Worm (Caenorhabditis elegans) whole organism, L2 larva: ENCODE data around the gene gcy-32.

Source experiments
- C34F6.9 ChIP-seq: fragments of 150-350 bp; optimal IDR thresholded peaks from 2 replicates; lab custom pipeline; 2014; ENCODE audit warnings: missing biosample characterization, missing genetic modification characterization
- F13H6.1 ChIP-seq: sonication (generic microtip); optimal IDR thresholded peaks from 2 replicates; lab custom pipeline; 2016; ENCODE audit warnings: missing genetic modification characterization, missing compliant biosample characterization
- R02D3.7 ChIP-seq: fragments of 150-350 bp; optimal IDR thresholded peaks from 2 replicates; lab custom pipeline; 2014; ENCODE audit warnings: missing biosample characterization, missing genetic modification characterization
- Y55F3AM.14 ChIP-seq: fragments of 200-800 bp; sonication (Bioruptor generic); optimal IDR thresholded peaks from 2 replicates; lab custom pipeline; 2018; ENCODE audit warnings: mild to moderate bottlenecking, missing genetic modification characterization, missing compliant biosample characterization
- alr-1 ChIP-seq: fragments of 150-350 bp; optimal IDR thresholded peaks from 2 replicates; lab custom pipeline; 2014; ENCODE audit warnings: missing biosample characterization, missing genetic modification characterization
- ama-1 ChIP-seq: fragments of 150-350 bp; optimal IDR thresholded peaks from 2 replicates; lab custom pipeline; 2018; ENCODE audit warnings: inconsistent platforms
- blmp-1 ChIP-seq: sonication (generic microtip); optimal IDR thresholded peaks from 2 replicates; lab custom pipeline; 2017; ENCODE audit warnings: missing genetic modification characterization, mild to moderate bottlenecking, missing compliant biosample characterization, antibody characterized with exemption, moderate library complexity; ENCODE audit not compliant: insufficient read depth
- ceh-82 ChIP-seq: fragments of 150-350 bp; optimal IDR thresholded peaks from 2 replicates; lab custom pipeline; 2014; ENCODE audit warnings: missing biosample characterization, missing genetic modification characterization
- crh-2 ChIP-seq: sonication (generic microtip); optimal IDR thresholded peaks from 2 replicates; lab custom pipeline; 2017; ENCODE audit warnings: missing biosample characterization, missing genetic modification characterization
- dmd-4 ChIP-seq: sonication (generic microtip); optimal IDR thresholded peaks from 2 replicates; lab custom pipeline; 2017; ENCODE audit warnings: missing biosample characterization, missing genetic modification characterization
- egl-27 ChIP-seq: sonication (generic microtip); optimal IDR thresholded peaks from 3 replicates; lab custom pipeline; 2017; ENCODE audit warnings: missing biosample characterization, missing genetic modification reagents, missing genetic modification characterization
- elt-3 ChIP-seq: sonication (generic microtip); optimal IDR thresholded peaks from 2 replicates; lab custom pipeline; 2017; ENCODE audit warnings: missing biosample characterization, missing genetic modification characterization
- fos-1 ChIP-seq: fragments of 150-350 bp; optimal IDR thresholded peaks from 2 replicates; lab custom pipeline; 2014; ENCODE audit warnings: missing biosample characterization, missing genetic modification characterization
- gmeb-1 ChIP-seq: fragments of 150-350 bp; optimal IDR thresholded peaks from 2 replicates; lab custom pipeline; 2014; ENCODE audit warnings: missing biosample characterization, missing genetic modification characterization
- lin-13 ChIP-seq: fragments of 150-350 bp; optimal IDR thresholded peaks from 2 replicates; lab custom pipeline; 2014; ENCODE audit warnings: missing biosample characterization, missing genetic modification reagents, missing genetic modification characterization
- lin-39 ChIP-seq: fragments of 150-350 bp; optimal IDR thresholded peaks from 2 replicates; lab custom pipeline; 2014; ENCODE audit warnings: missing biosample characterization, missing genetic modification reagents, missing genetic modification characterization
- lsy-2 ChIP-seq, 2 experiments: fragments of 150-350 bp in 1 of 2; sonication (generic microtip) in 1 of 2; optimal IDR thresholded peaks; 2 replicates each; lab custom pipeline; 2014 to 2017; ENCODE audit warnings: missing biosample characterization in 2 of 2, missing genetic modification characterization in 2 of 2
- mab-5 ChIP-seq: fragments of 150-350 bp; optimal IDR thresholded peaks from 2 replicates; lab custom pipeline; 2014; ENCODE audit warnings: missing biosample characterization, missing genetic modification characterization
- mdl-1 ChIP-seq, 2 experiments: fragments of 150-350 bp in 1 of 2; sonication (generic microtip) in 1 of 2; optimal IDR thresholded peaks; 2 replicates each; lab custom pipeline; 2017; ENCODE audit warnings: missing biosample characterization in 2 of 2, missing genetic modification characterization in 2 of 2
- nhr-10 ChIP-seq: sonication (generic microtip); optimal IDR thresholded peaks from 2 replicates; lab custom pipeline; 2017; ENCODE audit warnings: missing biosample characterization, missing genetic modification characterization
- nhr-11 ChIP-seq: fragments of 150-350 bp; optimal IDR thresholded peaks from 2 replicates; lab custom pipeline; 2014; ENCODE audit warnings: missing biosample characterization, missing genetic modification characterization
- nhr-12 ChIP-seq: fragments of 150-350 bp; optimal IDR thresholded peaks from 2 replicates; lab custom pipeline; 2014; ENCODE audit warnings: missing biosample characterization, missing genetic modification characterization
- nhr-129 ChIP-seq: fragments of 150-350 bp; optimal IDR thresholded peaks from 2 replicates; lab custom pipeline; 2014; ENCODE audit warnings: missing biosample characterization, missing genetic modification characterization
- nhr-21 ChIP-seq: fragments of 150-350 bp; optimal IDR thresholded peaks from 2 replicates; lab custom pipeline; 2014; ENCODE audit warnings: missing biosample characterization, missing genetic modification characterization
- nhr-23 ChIP-seq: fragments of 150-350 bp; optimal IDR thresholded peaks from 2 replicates; lab custom pipeline; 2014; ENCODE audit warnings: missing biosample characterization, missing genetic modification reagents, missing genetic modification characterization
- nhr-25 ChIP-seq: fragments of 150-350 bp; sonication (generic microtip); optimal IDR thresholded peaks from 3 replicates; lab custom pipeline; 2014; ENCODE audit warnings: missing biosample characterization, missing genetic modification characterization
- nhr-6 ChIP-seq: fragments of 150-350 bp; optimal IDR thresholded peaks from 2 replicates; lab custom pipeline; 2014; ENCODE audit warnings: missing biosample characterization, missing genetic modification characterization
- nhr-77 ChIP-seq: fragments of 150-350 bp; optimal IDR thresholded peaks from 2 replicates; lab custom pipeline; 2014; ENCODE audit warnings: missing biosample characterization, missing genetic modification characterization
- sem-4 ChIP-seq: fragments of 150-350 bp; optimal IDR thresholded peaks from 2 replicates; lab custom pipeline; 2014; ENCODE audit warnings: missing biosample characterization, missing genetic modification reagents, missing genetic modification characterization
- skn-1 ChIP-seq: sonication (generic microtip); optimal IDR thresholded peaks from 2 replicates; lab custom pipeline; 2017; ENCODE audit warnings: missing biosample characterization, missing genetic modification characterization
- sma-3 ChIP-seq: sonication (generic microtip); optimal IDR thresholded peaks from 2 replicates; lab custom pipeline; 2016; ENCODE audit warnings: missing genetic modification reagents, missing genetic modification characterization, missing compliant biosample characterization
- sma-9 ChIP-seq, 2 experiments: fragments of 150-350 bp in 1 of 2; sonication (generic microtip) in 1 of 2; optimal IDR thresholded peaks; 2 replicates each; lab custom pipeline; 2014 to 2016; ENCODE audit warnings: missing genetic modification characterization in 2 of 2, mild to moderate bottlenecking in 1 of 2, missing biosample characterization in 1 of 2, missing compliant biosample characterization in 1 of 2, missing genetic modification reagents in 1 of 2, moderate library complexity in 1 of 2
- snpc-4 ChIP-seq: fragments of 150-350 bp; optimal IDR thresholded peaks from 2 replicates; lab custom pipeline; 2014; ENCODE audit warnings: missing biosample characterization, missing genetic modification characterization
- unc-39 ChIP-seq: fragments of 150-350 bp; optimal IDR thresholded peaks from 2 replicates; lab custom pipeline; 2014; ENCODE audit warnings: missing biosample characterization, missing genetic modification characterization
- unc-55 ChIP-seq: fragments of 150-350 bp; sonication (generic microtip); optimal IDR thresholded peaks from 3 replicates; lab custom pipeline; 2014; ENCODE audit warnings: missing biosample characterization, missing genetic modification reagents, missing genetic modification characterization
- unc-62 ChIP-seq: fragments of 150-350 bp; optimal IDR thresholded peaks from 2 replicates; lab custom pipeline; 2014; ENCODE audit warnings: missing biosample characterization, missing genetic modification reagents, missing genetic modification characterization
- zag-1 ChIP-seq: fragments of 150-350 bp; optimal IDR thresholded peaks from 2 replicates; lab custom pipeline; 2014; ENCODE audit warnings: missing biosample characterization, missing genetic modification characterization
- ztf-11 ChIP-seq: sonication (generic microtip); optimal IDR thresholded peaks from 2 replicates; lab custom pipeline; 2017; ENCODE audit warnings: missing biosample characterization, missing genetic modification characterization
- ztf-4 ChIP-seq: fragments of 150-350 bp; optimal IDR thresholded peaks from 2 replicates; lab custom pipeline; 2014; ENCODE audit warnings: missing biosample characterization, missing genetic modification characterization

gcy-32 gene

ce11 chrV:13920730-13921129, 5.4 kb upstream of the gcy-32 start, which contains the start of gene srx-42:
srx-42 (plus strand) TSS chrV:13921030.
- TF ChIP-seq nhr-21 (no peak), nhr-77 (no peak), ztf-11 (no peak), alr-1 (tag; lab: Kevin White, UChicago) (no peak), ama-1 (lab: Kevin White, UChicago) (no peak), nhr-23 (tag; lab: Kevin White, UChicago) (no peak), unc-39 (tag; lab: Kevin White, UChicago) (no peak), nhr-12 (tag; lab: Kevin White, UChicago) (no peak), nhr-11 (tag; lab: Kevin White, UChicago) (no peak), unc-55 (GFP tag; lab: Kevin White, UChicago) (no peak), egl-27 (tag; lab: Kevin White, UChicago) (no peak), R02D3.7 (no peak), skn-1 (no peak), Y55F3AM.14 (no peak)

DNA sequence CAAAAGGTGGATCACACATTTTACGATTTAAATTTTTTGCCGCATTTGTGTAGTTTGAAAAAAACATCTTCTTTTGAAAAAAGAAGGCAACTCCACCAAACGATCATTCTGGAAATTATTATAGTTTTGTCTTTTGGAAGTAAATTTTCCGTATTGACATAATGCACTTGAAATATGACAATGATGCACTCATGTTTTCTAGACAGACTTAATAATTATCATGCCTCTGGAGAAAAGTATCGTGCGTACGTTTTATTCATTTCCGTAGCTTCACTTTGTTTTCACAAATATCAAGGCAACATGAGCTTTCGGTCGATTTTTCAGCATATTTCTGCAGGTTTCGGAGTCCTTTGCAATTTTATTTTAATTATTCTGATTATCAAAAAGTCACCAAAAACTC, 3.1 kb upstream of the gcy-32 start, which contains the start of gene str-250:
str-250 (plus strand) TSS at position 301 of the 400 bp plus-strand sequence.
- TF ChIP-seq ceh-82 (no peak), nhr-6 (tag; lab: Kevin White, UChicago) (no peak), blmp-1 (tag; lab: Kevin White, UChicago) (no peak), unc-62 (no peak), C34F6.9 (tag; lab: Kevin White, UChicago) (no peak), gmeb-1 (no peak), crh-2 (no peak), mdl-1 (tag; optimal IDR thresholded peaks at IDR 0.05; lab: Kevin White, UChicago) (no peak)
- TF ChIP-seq, all 48 proteins: peak for 0

DNA sequence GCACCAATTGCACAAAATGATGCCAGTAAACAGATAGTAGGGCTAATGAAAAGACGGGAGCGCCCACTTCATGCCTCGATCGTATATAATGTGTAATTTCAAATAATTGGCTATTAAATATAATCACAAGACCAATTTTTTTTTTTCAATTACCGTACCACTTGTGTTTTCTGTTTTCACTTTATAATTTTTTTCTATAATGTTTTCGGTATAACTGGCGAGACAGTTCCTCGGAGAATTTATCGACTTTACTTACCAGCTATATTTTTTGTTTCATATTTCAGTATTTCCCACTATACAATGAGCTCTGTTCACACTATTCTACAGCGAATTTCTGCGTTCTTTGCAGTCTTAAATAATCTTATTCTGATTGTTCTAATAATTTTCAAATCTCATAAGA, 906 bp upstream of the gcy-32 start, which contains the start of gene str-252:
str-252 (plus strand) TSS at position 301 of the 400 bp plus-strand sequence.
- TF ChIP-seq ama-1 (lab: Kevin White, UChicago) (no peak), nhr-21 (no peak), egl-27 (tag; lab: Kevin White, UChicago) (no peak), gmeb-1 (no peak)

ce11 chrV:13909400-13909799, 5.9 kb downstream of the gcy-32 start, which contains the start of gene C06B3.7:
C06B3.7 (plus strand) TSS chrV:13909686.
- no peak for TF ChIP-seq elt-3 (tag; lab: Kevin White, UChicago)
- TF ChIP-seq crh-2, result peak; percentile 95
- peak; percentile 46 for TF ChIP-seq snpc-4
- TF ChIP-seq lin-13 (GFP tag; lab: Kevin White, UChicago), result peak; percentile 47
- peak in 1 of 2 experiments; percentile 74 for TF ChIP-seq mdl-1 (tag; optimal IDR thresholded peaks at IDR 0.05; lab: Kevin White, UChicago)
- TF ChIP-seq gmeb-1, result peak; percentile 61
- peak; percentile 45 for TF ChIP-seq egl-27 (tag; lab: Kevin White, UChicago)
- peak; percentile 73 for TF ChIP-seq unc-55 (GFP tag; lab: Kevin White, UChicago)
- peak; percentile 24 for TF ChIP-seq mab-5
- no peak for TF ChIP-seq ceh-82
- TF ChIP-seq nhr-129 (tag; lab: Kevin White, UChicago), result peak; percentile 99
- peak; percentile 75 for TF ChIP-seq ztf-4
- peak; percentile 75 for TF ChIP-seq ama-1 (lab: Kevin White, UChicago)
- no peak for TF ChIP-seq nhr-6 (tag; lab: Kevin White, UChicago)
- no peak for TF ChIP-seq lin-39 (tag; lab: Kevin White, UChicago)
- peak; percentile 93 for TF ChIP-seq nhr-21
- peak; percentile 21 for TF ChIP-seq skn-1
- peak; percentile 88 for TF ChIP-seq sma-3
- TF ChIP-seq fos-1 (tag; lab: Kevin White, UChicago), result peak; percentile 77
- TF ChIP-seq nhr-10 (tag; lab: Kevin White, UChicago), result no peak
- TF ChIP-seq sem-4 (tag; lab: Kevin White, UChicago), result peak; percentile 85
- no peak for TF ChIP-seq zag-1 (tag; lab: Kevin White, UChicago)
- TF ChIP-seq dmd-4 (tag; lab: Kevin White, UChicago), result no peak
- TF ChIP-seq alr-1 (tag; lab: Kevin White, UChicago), result no peak
- peak; percentile 91 for TF ChIP-seq C34F6.9 (tag; lab: Kevin White, UChicago)
- peak; percentile 15 to 89 for TF ChIP-seq lsy-2 (tag; optimal IDR thresholded peaks at IDR 0.05; lab: Kevin White, UChicago)
- no peak for TF ChIP-seq nhr-11 (tag; lab: Kevin White, UChicago)
- TF ChIP-seq blmp-1 (tag; lab: Kevin White, UChicago), result peak; percentile 55
- TF ChIP-seq nhr-77, result no peak
- peak; percentile 93 for TF ChIP-seq nhr-25 (tag; lab: Kevin White, UChicago)
- TF ChIP-seq F13H6.1 (tag; lab: Kevin White, UChicago), result peak; percentile 65
- peak; percentile 96 for TF ChIP-seq sma-9 (GFP tag; optimal IDR thresholded peaks at IDR 0.05; lab: Kevin White, UChicago)
- TF ChIP-seq sma-9 (tag; optimal IDR thresholded peaks at IDR 0.05; lab: Kevin White, UChicago), result no peak
- TF ChIP-seq, all 48 proteins: peak for 22
